Fruit fly (Drosophila melanogaster) Kc167 (cell line): ENCODE results near the gene CG17726.

Experiments
- Myc ChIP-seq: fragments of >200 bp; optimal IDR thresholded peaks from 2 replicates; lab custom pipeline; 2017; ENCODE audit warnings: missing external identifiers
- Sin3A ChIP-seq: fragments of >200 bp; optimal IDR thresholded peaks from 2 replicates; lab custom pipeline; 2018; ENCODE audit warnings: missing external identifiers
- h ChIP-seq: fragments of >200 bp; optimal IDR thresholded peaks from 3 replicates; lab custom pipeline; 2018; ENCODE audit warnings: missing external identifiers
- insv ChIP-seq: fragments of >200 bp; optimal IDR thresholded peaks from 3 replicates; lab custom pipeline; 2018; ENCODE audit warnings: missing external identifiers
- psq ChIP-seq: fragments of >200 bp; optimal IDR thresholded peaks from 2 replicates; lab custom pipeline; 2017; ENCODE audit warnings: missing external identifiers
- ttk ChIP-seq: sonication (Bioruptor generic); optimal IDR thresholded peaks from 2 replicates; lab custom pipeline; 2017; ENCODE audit warnings: missing external identifiers

Gene CG17726

dm6 chr3R:11234918-11235371, 8.4 kb downstream of the CG17726 start, which contains the start of the genes Arfip and CG17721:
TSS of gene Arfip (minus strand) at chr3R:11235013.
TSS of gene CG17721 (plus strand) at chr3R:11235140.
- no peak for TF ChIP-seq Myc (lab: Kevin White, UChicago)
- no peak for TF ChIP-seq h (lab: Kevin White, UChicago)
- no peak for TF ChIP-seq psq (lab: Kevin White, UChicago)
- no peak for TF ChIP-seq insv
- no peak for TF ChIP-seq Sin3A (lab: Kevin White, UChicago)
- no peak for TF ChIP-seq ttk (lab: Kevin White, UChicago)

dm6 chr3R:11236041-11236440, 9.5 kb downstream of the CG17726 start, which contains the start of gene CG31441:
TSS of gene CG31441 (plus strand) at chr3R:11236286.
- TF ChIP-seq Sin3A (lab: Kevin White, UChicago) (no peak), Myc (lab: Kevin White, UChicago) (no peak), ttk (lab: Kevin White, UChicago) (no peak), psq (lab: Kevin White, UChicago) (no peak)

- TF ChIP-seq Sin3A (lab: Kevin White, UChicago) (no peak), psq (lab: Kevin White, UChicago) (no peak), h (lab: Kevin White, UChicago) (no peak), Myc (lab: Kevin White, UChicago) (no peak), ttk (lab: Kevin White, UChicago) (no peak), insv (no peak)
These were observed 11.0 kb downstream of the CG17726 start, which contains the start of gene CG31388 for dm6 chr3R:11237598-11237997. TSS of gene CG31388 (plus strand) at chr3R:11237815.

- TF ChIP-seq h (lab: Kevin White, UChicago), result no peak
- TF ChIP-seq Myc (lab: Kevin White, UChicago), result no peak
- TF ChIP-seq psq (lab: Kevin White, UChicago), result no peak
- TF ChIP-seq ttk (lab: Kevin White, UChicago), result no peak
- no peak for TF ChIP-seq Sin3A (lab: Kevin White, UChicago)
- TF ChIP-seq insv, result no peak
These were observed 14.3 kb downstream of the CG17726 start, which contains the start of the genes scpr-B and scpr-A for dm6 chr3R:11240891-11241290. TSS of gene scpr-B (minus strand) at chr3R:11240991. TSS of gene scpr-A (plus strand) at chr3R:11241183.

- TF ChIP-seq psq (lab: Kevin White, UChicago) (no peak), Myc (lab: Kevin White, UChicago) (no peak), insv (no peak), h (lab: Kevin White, UChicago) (no peak), Sin3A (lab: Kevin White, UChicago) (no peak), ttk (lab: Kevin White, UChicago) (no peak)
These were observed 16.6 kb downstream of the CG17726 start for dm6 chr3R:11243057-11243740.

dm6 chr3R:11243951-11244660, 17.5 kb downstream of the CG17726 start, which contains the start of the genes CG17734 and CG5214:
TSS of gene CG17734 (minus strand) at chr3R:11243999.
TSS of gene CG5214 (plus strand) at chr3R:11244302.
- TF ChIP-seq insv, result no peak
- no peak for TF ChIP-seq psq (lab: Kevin White, UChicago)
- TF ChIP-seq Myc (lab: Kevin White, UChicago), result no peak
- peak; percentile 17 for TF ChIP-seq Sin3A (lab: Kevin White, UChicago)
- no peak for TF ChIP-seq h (lab: Kevin White, UChicago)
- TF ChIP-seq ttk (lab: Kevin White, UChicago), result no peak

dm6 chr3R:11245803-11246202, 19.2 kb downstream of the CG17726 start:
- TF ChIP-seq psq (lab: Kevin White, UChicago), result no peak
- TF ChIP-seq Sin3A (lab: Kevin White, UChicago), result no peak
- TF ChIP-seq h (lab: Kevin White, UChicago), result no peak
- no peak for TF ChIP-seq ttk (lab: Kevin White, UChicago)
- TF ChIP-seq insv, result no peak
- TF ChIP-seq Myc (lab: Kevin White, UChicago), result no peak

- no peak for TF ChIP-seq h (lab: Kevin White, UChicago)
- TF ChIP-seq Myc (lab: Kevin White, UChicago), result no peak
- no peak for TF ChIP-seq Sin3A (lab: Kevin White, UChicago)
- TF ChIP-seq ttk (lab: Kevin White, UChicago), result no peak
These were observed 20.3 kb downstream of the CG17726 start for dm6 chr3R:11246865-11247264.

- TF ChIP-seq Myc (lab: Kevin White, UChicago) (no peak), insv (no peak), ttk (lab: Kevin White, UChicago) (no peak)
These were observed 27.2 kb downstream of the CG17726 start for dm6 chr3R:11253768-11254167.

dm6 chr3R:11254382-11254953, 27.9 kb downstream of the CG17726 start:
- TF ChIP-seq Myc (lab: Kevin White, UChicago) (no peak), ttk (lab: Kevin White, UChicago) (no peak), Sin3A (lab: Kevin White, UChicago) (no peak), insv (no peak), psq (lab: Kevin White, UChicago) (no peak), h (lab: Kevin White, UChicago) (no peak)

dm6 chr3R:11257537-11257936, 31.0 kb downstream of the CG17726 start:
- TF ChIP-seq insv (no peak), ttk (lab: Kevin White, UChicago) (no peak), Myc (lab: Kevin White, UChicago) (no peak), Sin3A (lab: Kevin White, UChicago) (no peak)
